Worm (Caenorhabditis elegans) whole organism, late embryonic: Measurements from ENCODE around the gene T11G6.5.

Experiments used
- C38D4.7 ChIP-seq: fragments of 200-800 bp; sonication (Bioruptor generic); optimal IDR thresholded peaks from 2 replicates; lab custom pipeline; 2018; ENCODE audit warnings: mild to moderate bottlenecking, missing genetic modification characterization, moderate library complexity, missing compliant biosample characterization
- F13H6.1 ChIP-seq: sonication (generic microtip); optimal IDR thresholded peaks from 2 replicates; lab custom pipeline; 2016; ENCODE audit warnings: missing genetic modification characterization, missing compliant biosample characterization
- K02D7.2 ChIP-seq: sonication (generic microtip); optimal IDR thresholded peaks from 2 replicates; lab custom pipeline; 2017; ENCODE audit warnings: mild to moderate bottlenecking, missing genetic modification characterization, missing compliant biosample characterization
- K09A11.1 ChIP-seq: sonication (generic microtip); optimal IDR thresholded peaks from 2 replicates; lab custom pipeline; 2017; ENCODE audit warnings: antibody characterized with exemption, mild to moderate bottlenecking, missing genetic modification characterization, missing compliant biosample characterization; ENCODE audit not compliant: insufficient read depth
- T23F11.4 ChIP-seq: fragments of 200-800 bp; sonication (Bioruptor generic); optimal IDR thresholded peaks from 2 replicates; lab custom pipeline; 2018; ENCODE audit warnings: mild to moderate bottlenecking, missing genetic modification characterization, missing compliant biosample characterization
- Y22D7AL.16 ChIP-seq: sonication (generic microtip); optimal IDR thresholded peaks from 2 replicates; lab custom pipeline; 2016; ENCODE audit warnings: missing genetic modification characterization, missing compliant biosample characterization
- ceh-14 ChIP-seq: sonication (generic microtip); optimal IDR thresholded peaks from 2 replicates; lab custom pipeline; 2016; ENCODE audit warnings: missing genotype, missing genetic modification characterization, missing compliant biosample characterization
- ceh-18 ChIP-seq: sonication (generic microtip); optimal IDR thresholded peaks from 2 replicates; lab custom pipeline; 2016; ENCODE audit warnings: missing genetic modification characterization, missing compliant biosample characterization
- ceh-2 ChIP-seq: sonication (generic microtip); optimal IDR thresholded peaks from 2 replicates; lab custom pipeline; 2016; ENCODE audit warnings: missing genotype, missing genetic modification characterization, missing compliant biosample characterization
- ceh-22 ChIP-seq: sonication (generic microtip); optimal IDR thresholded peaks from 2 replicates; lab custom pipeline; 2017; ENCODE audit warnings: missing biosample characterization, missing genetic modification characterization
- ceh-31 ChIP-seq: sonication (generic microtip); optimal IDR thresholded peaks from 2 replicates; lab custom pipeline; 2016; ENCODE audit warnings: missing genetic modification characterization, missing compliant biosample characterization
- ceh-34 ChIP-seq: sonication (generic microtip); optimal IDR thresholded peaks from 2 replicates; lab custom pipeline; 2016; ENCODE audit warnings: mild to moderate bottlenecking, missing genetic modification characterization, missing compliant biosample characterization
- ceh-48 ChIP-seq: sonication (generic microtip); optimal IDR thresholded peaks from 2 replicates; lab custom pipeline; 2016; ENCODE audit warnings: missing genetic modification characterization, inconsistent platforms, missing compliant biosample characterization
- che-1 ChIP-seq: sonication (generic microtip); optimal IDR thresholded peaks from 2 replicates; lab custom pipeline; 2016; ENCODE audit warnings: mild to moderate bottlenecking, missing genetic modification characterization, missing compliant biosample characterization
- dve-1 ChIP-seq: sonication (generic microtip); optimal IDR thresholded peaks from 2 replicates; lab custom pipeline; 2017; ENCODE audit warnings: antibody characterized with exemption, mild to moderate bottlenecking, missing genetic modification characterization, missing compliant biosample characterization
- elt-2 ChIP-seq: sonication (generic microtip); optimal IDR thresholded peaks from 2 replicates; lab custom pipeline; 2016; ENCODE audit warnings: missing genetic modification reagents, missing genetic modification characterization, missing compliant biosample characterization
- fax-1 ChIP-seq: sonication (generic microtip); optimal IDR thresholded peaks from 2 replicates; lab custom pipeline; 2016; ENCODE audit warnings: missing genotype, missing genetic modification characterization, missing compliant biosample characterization
- fkh-6 ChIP-seq: sonication (generic microtip); optimal IDR thresholded peaks from 2 replicates; lab custom pipeline; 2016; ENCODE audit warnings: missing genetic modification characterization, missing compliant biosample characterization
- hlh-13 ChIP-seq: fragments of 200-800 bp; sonication (Bioruptor generic); optimal IDR thresholded peaks from 2 replicates; lab custom pipeline; 2018; ENCODE audit warnings: mild to moderate bottlenecking, missing genetic modification characterization, missing compliant biosample characterization
- hlh-15 ChIP-seq: sonication (generic microtip); optimal IDR thresholded peaks from 2 replicates; lab custom pipeline; 2016; ENCODE audit warnings: missing genetic modification characterization, missing compliant biosample characterization
- hlh-6 ChIP-seq: sonication (generic microtip); optimal IDR thresholded peaks from 2 replicates; lab custom pipeline; 2016; ENCODE audit warnings: missing genotype, missing genetic modification characterization, missing compliant biosample characterization
- mec-3 ChIP-seq: sonication (generic microtip); optimal IDR thresholded peaks from 2 replicates; lab custom pipeline; 2016; ENCODE audit warnings: borderline replicate concordance, missing genetic modification characterization, missing compliant biosample characterization
- nfya-1 ChIP-seq: sonication (generic microtip); optimal IDR thresholded peaks from 2 replicates; lab custom pipeline; 2017; ENCODE audit warnings: missing genetic modification characterization, mild to moderate bottlenecking, missing compliant biosample characterization, antibody characterized with exemption, moderate library complexity
- nhr-232 ChIP-seq: sonication (generic microtip); optimal IDR thresholded peaks from 2 replicates; lab custom pipeline; 2016; ENCODE audit warnings: missing genetic modification characterization, missing compliant biosample characterization
- pag-3 ChIP-seq: sonication (generic microtip); optimal IDR thresholded peaks from 2 replicates; lab custom pipeline; 2016; ENCODE audit warnings: missing compliant biosample characterization, missing genetic modification characterization, borderline replicate concordance
- pat-9 ChIP-seq: fragments of 200-800 bp; sonication (Bioruptor generic); optimal IDR thresholded peaks from 2 replicates; lab custom pipeline; 2018; ENCODE audit warnings: mild to moderate bottlenecking, missing genetic modification characterization, moderate library complexity, missing compliant biosample characterization
- pax-1 ChIP-seq: fragments of 150-350 bp; optimal IDR thresholded peaks from 2 replicates; lab custom pipeline; 2014; ENCODE audit warnings: missing biosample characterization, missing genetic modification characterization
- pha-2 ChIP-seq: sonication (generic microtip); optimal IDR thresholded peaks from 2 replicates; lab custom pipeline; 2017; ENCODE audit warnings: mild to moderate bottlenecking, missing genetic modification characterization, missing compliant biosample characterization
- pha-4 ChIP-seq: fragments of 150-350 bp; optimal IDR thresholded peaks from 2 replicates; lab custom pipeline; 2018; ENCODE audit warnings: missing biosample characterization, missing genetic modification reagents, missing genetic modification characterization
- ref-2 ChIP-seq: sonication (generic microtip); optimal IDR thresholded peaks from 2 replicates; lab custom pipeline; 2016; ENCODE audit warnings: missing genetic modification characterization, missing compliant biosample characterization
- sdc-2 ChIP-seq: sonication (generic microtip); optimal IDR thresholded peaks from 2 replicates; lab custom pipeline; 2016; ENCODE audit warnings: missing genotype, missing genetic modification characterization, missing compliant biosample characterization
- sox-4 ChIP-seq: sonication (generic microtip); optimal IDR thresholded peaks from 2 replicates; lab custom pipeline; 2017; ENCODE audit warnings: mild to moderate bottlenecking, missing genetic modification characterization, inconsistent platforms, missing compliant biosample characterization
- syd-9 ChIP-seq: sonication (generic microtip); optimal IDR thresholded peaks from 2 replicates; lab custom pipeline; 2016; ENCODE audit warnings: mild to moderate bottlenecking, missing genetic modification characterization, moderate library complexity, missing compliant biosample characterization
- tbx-2 ChIP-seq: sonication (generic microtip); optimal IDR thresholded peaks from 2 replicates; lab custom pipeline; 2016; ENCODE audit warnings: missing genetic modification characterization, missing compliant biosample characterization
- unc-42 ChIP-seq: sonication (generic microtip); optimal IDR thresholded peaks from 2 replicates; lab custom pipeline; 2016; ENCODE audit warnings: missing genotype, missing genetic modification characterization, missing compliant biosample characterization
- ztf-16 ChIP-seq: sonication (generic microtip); optimal IDR thresholded peaks from 2 replicates; lab custom pipeline; 2017; ENCODE audit warnings: missing genetic modification characterization, missing compliant biosample characterization

Gene T11G6.5

DNA sequence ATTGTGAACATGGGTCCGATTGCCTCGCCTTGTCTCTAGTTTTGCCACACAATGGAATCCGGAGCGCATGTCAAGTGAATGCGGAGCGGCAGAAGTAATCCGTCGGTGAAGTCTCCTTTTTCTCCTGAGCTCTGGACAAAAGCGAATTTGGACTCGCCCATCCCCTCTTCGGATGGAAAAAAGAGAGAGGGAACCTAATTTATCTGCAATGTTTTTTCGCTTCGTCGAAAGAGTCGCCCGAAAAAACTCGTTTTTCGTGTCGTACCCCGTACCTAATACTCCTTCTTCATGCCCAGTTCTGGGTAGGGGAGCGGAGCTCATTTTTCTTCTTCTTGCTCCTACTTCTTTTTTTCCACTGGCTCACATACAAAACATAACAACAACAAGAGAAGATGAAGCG lies 27.6 kb upstream of the T11G6.5 start:
- TF ChIP-seq fax-1: no peak
- TF ChIP-seq unc-42 (tag; lab: Kevin White, UChicago): peak; percentile 70
- TF ChIP-seq ceh-48: no peak
- no peak for TF ChIP-seq K09A11.1 (tag; lab: Kevin White, UChicago)

DNA sequence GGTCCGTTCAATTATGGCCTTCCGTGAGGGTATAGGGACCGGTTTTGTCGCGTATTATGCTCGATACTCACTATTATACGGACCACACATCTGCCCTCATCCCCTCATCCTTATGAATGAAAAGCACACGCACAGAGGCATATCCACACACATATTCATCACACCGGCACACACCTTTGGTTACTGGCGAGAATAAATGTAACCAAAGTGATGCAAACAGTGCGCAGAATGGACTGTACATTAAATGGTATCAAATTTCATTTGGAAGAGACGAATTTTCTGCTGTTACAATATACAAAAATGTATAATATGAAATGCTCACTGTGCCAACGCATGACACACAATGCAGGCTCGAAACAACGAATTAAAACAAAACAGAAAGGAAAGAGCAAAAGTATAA lies 27.1 kb upstream of the T11G6.5 start:
- peak; percentile 79 for TF ChIP-seq ceh-34 (tag; lab: Kevin White, UChicago)
- TF ChIP-seq K09A11.1 (tag; lab: Kevin White, UChicago): no peak
- TF ChIP-seq Y22D7AL.16 (tag; lab: Kevin White, UChicago): no peak
- no peak for TF ChIP-seq fax-1
- peak; percentile 5 for TF ChIP-seq pha-2 (tag; lab: Kevin White, UChicago)
- TF ChIP-seq ceh-18 (tag; lab: Kevin White, UChicago): no peak
- TF ChIP-seq dve-1 (tag; lab: Kevin White, UChicago): no peak
- TF ChIP-seq, all 69 proteins: peak for 2

DNA sequence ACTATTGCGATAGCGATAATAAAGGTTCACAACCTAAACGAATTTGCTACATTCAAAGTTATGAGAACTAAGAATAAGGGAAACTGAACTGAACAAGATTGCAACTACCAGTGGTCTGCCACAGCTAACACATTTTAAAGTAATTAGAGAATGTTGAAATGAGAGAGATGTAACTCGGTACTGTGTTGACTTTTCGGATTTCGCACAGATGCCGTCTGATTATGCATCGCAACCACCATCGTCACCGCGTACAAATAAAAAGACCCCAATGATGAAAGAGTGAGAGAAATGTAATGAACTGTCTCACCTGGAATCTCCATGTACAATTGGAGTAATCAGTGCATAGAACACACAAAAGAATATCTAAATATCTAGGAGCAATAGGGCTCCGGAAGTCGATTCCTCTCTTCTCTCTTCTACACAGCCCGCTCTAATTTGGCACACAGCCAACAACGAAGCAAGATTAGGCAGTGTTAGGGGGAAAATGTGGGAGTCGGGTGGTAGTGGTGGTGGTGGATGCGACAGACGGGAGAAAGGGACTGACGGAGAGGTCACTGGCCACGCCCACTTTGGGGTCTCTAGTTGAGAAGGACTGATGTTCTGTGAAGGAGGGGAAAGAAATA lies 26.2 kb upstream of the T11G6.5 start, which contains the start of gene F13E9.11:
Gene F13E9.11, minus strand, starts transcription at position 507 of the 623 bp plus-strand sequence.
- no peak for TF ChIP-seq hlh-15 (tag; lab: Kevin White, UChicago)
- TF ChIP-seq elt-2: no peak
- TF ChIP-seq sox-4: no peak
- no peak for TF ChIP-seq che-1 (tag; lab: Kevin White, UChicago)
- TF ChIP-seq F13H6.1 (tag; lab: Kevin White, UChicago): no peak
- TF ChIP-seq ceh-34 (tag; lab: Kevin White, UChicago): no peak
- no peak for TF ChIP-seq C38D4.7 (GFP tag; lab: Kevin White, UChicago)
- no peak for TF ChIP-seq K09A11.1 (tag; lab: Kevin White, UChicago)
- TF ChIP-seq hlh-13 (GFP tag; lab: Kevin White, UChicago): no peak
- no peak for TF ChIP-seq sdc-2 (tag; lab: Kevin White, UChicago)
- TF ChIP-seq fkh-6 (tag; lab: Kevin White, UChicago): no peak
- peak; percentile 65 for TF ChIP-seq hlh-6
- no peak for TF ChIP-seq mec-3 (tag; lab: Kevin White, UChicago)
- peak; percentile 55 for TF ChIP-seq ceh-31 (tag; lab: Kevin White, UChicago)
- peak; percentile 38 for TF ChIP-seq pag-3 (tag; lab: Kevin White, UChicago)
- no peak for TF ChIP-seq pha-4 (tag; lab: Kevin White, UChicago)
- TF ChIP-seq ref-2: no peak
- no peak for TF ChIP-seq nfya-1 (tag; lab: Kevin White, UChicago)
- TF ChIP-seq fax-1: peak; percentile 40
- TF ChIP-seq nhr-232 (tag; lab: Kevin White, UChicago): no peak
- TF ChIP-seq ceh-2 (tag; lab: Kevin White, UChicago): no peak
- TF ChIP-seq pax-1 (tag; lab: Kevin White, UChicago): no peak
- no peak for TF ChIP-seq tbx-2 (tag; lab: Kevin White, UChicago)
- TF ChIP-seq ztf-16 (tag; lab: Kevin White, UChicago): no peak
- no peak for TF ChIP-seq K02D7.2 (tag; lab: Kevin White, UChicago)
- no peak for TF ChIP-seq T23F11.4 (GFP tag; lab: Kevin White, UChicago)
- peak; percentile 61 for TF ChIP-seq unc-42 (tag; lab: Kevin White, UChicago)
- peak; percentile 23 for TF ChIP-seq ceh-14 (tag; lab: Kevin White, UChicago)
- TF ChIP-seq syd-9: no peak
- no peak for TF ChIP-seq ceh-22 (tag; lab: Kevin White, UChicago)
- no peak for TF ChIP-seq dve-1 (tag; lab: Kevin White, UChicago)
- TF ChIP-seq pat-9 (tag; lab: Kevin White, UChicago): no peak
